Fruit fly (Drosophila melanogaster): Measurements from ENCODE around the gene Lamtor1.

DNA sequence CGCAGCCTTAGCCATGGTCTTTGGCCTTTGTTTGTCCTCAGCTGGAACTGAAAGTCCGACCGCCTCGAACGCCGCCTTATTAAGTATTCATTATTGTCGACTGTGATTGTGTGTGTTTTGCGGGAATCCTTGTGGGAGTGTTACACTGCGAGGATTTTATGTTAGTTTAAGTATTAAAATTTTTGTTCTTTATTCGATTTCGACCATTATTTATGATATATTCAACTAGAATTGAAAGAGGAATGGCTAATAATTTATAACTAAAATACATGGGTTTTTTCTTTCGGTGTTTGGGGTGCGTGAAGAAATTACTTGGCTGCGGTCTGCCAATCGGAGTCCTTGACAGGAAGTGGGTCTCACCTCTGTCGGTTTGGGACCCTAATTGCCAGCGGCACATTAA lies 33.7 kb upstream of the Lamtor1 start:
- TF ChIP-seq Myc (optimal IDR thresholded peaks at IDR 0.05) (no peak), h (optimal IDR thresholded peaks at IDR 0.05) (no peak)

Measured in Kc167 (cell line).